Worm (Caenorhabditis elegans) whole organism, midembryonic: ENCODE data around the gene ghi-1.

ENCODE experiments used
- tab-1 ChIP-seq: fragments of 200-800 bp; sonication (Bioruptor generic); IDR thresholded peaks from 2 replicates; pipeline ENCODE4 v1.3.6; 2022; ENCODE audit warnings: missing genetic modification characterization, missing compliant biosample characterization
- ztf-29 ChIP-seq: fragments of 200-800 bp; sonication (Bioruptor generic); IDR thresholded peaks from 2 replicates; pipeline ENCODE4 v1.3.6; 2022; ENCODE audit warnings: missing genetic modification reagents, missing genetic modification characterization, missing compliant biosample characterization

DNA sequence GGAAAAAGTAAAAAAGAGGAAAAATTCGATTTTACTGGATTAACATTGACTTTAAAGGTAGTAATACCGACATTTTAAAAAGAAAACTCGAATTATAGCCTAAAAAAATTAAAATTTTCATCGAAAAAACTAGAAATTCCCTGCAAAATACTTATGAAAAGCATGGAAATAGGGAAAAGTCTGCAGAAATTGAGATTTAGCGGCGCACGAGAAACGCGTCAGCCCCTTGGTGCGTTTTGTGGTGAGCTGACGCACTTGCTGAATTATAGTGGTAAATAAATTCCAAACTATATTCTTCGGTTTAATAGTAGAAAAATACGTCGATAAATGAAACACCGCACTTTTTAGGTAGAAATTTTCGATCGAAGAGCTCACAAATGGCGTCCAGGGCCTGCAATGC is 47.9 kb downstream of the ghi-1 start:
- TF ChIP-seq tab-1 (GFP tag; lab: Robert Waterston, UW) (no peak), ztf-29 (GFP tag; lab: Robert Waterston, UW) (no peak)
